Worm (Caenorhabditis elegans): ENCODE data around the gene sqv-2.

The sqv-2 gene

ce11 chrII:2866541-2867124 lies 27.6 kb downstream of the sqv-2 start, which contains the start of the genes Y110A2AL.9 and Y110A2AL.3:
Gene Y110A2AL.9, minus strand, starts transcription at chrII:2866641.
Gene Y110A2AL.3, plus strand, starts transcription at chrII:2867074.
- no peak for TF ChIP-seq nhr-12 (tag; optimal IDR thresholded peaks at IDR 0.05)
- no peak for TF ChIP-seq ceh-9 (tag; optimal IDR thresholded peaks at IDR 0.05)
- no peak for TF ChIP-seq egl-27 (tag; optimal IDR thresholded peaks at IDR 0.05)
- TF ChIP-seq skn-1 (tag; optimal IDR thresholded peaks at IDR 0.05): no peak
- TF ChIP-seq zag-1 (tag; optimal IDR thresholded peaks at IDR 0.05): no peak
- no peak for TF ChIP-seq mdl-1 (tag; optimal IDR thresholded peaks at IDR 0.05)
- no peak for TF ChIP-seq ztf-11 (tag; optimal IDR thresholded peaks at IDR 0.05)
- no peak for TF ChIP-seq nhr-11 (tag; optimal IDR thresholded peaks at IDR 0.05)
- TF ChIP-seq egl-5 (tag; optimal IDR thresholded peaks at IDR 0.05): no peak
- TF ChIP-seq elt-1 (tag; optimal IDR thresholded peaks at IDR 0.05): no peak
- TF ChIP-seq nfya-1 (tag; optimal IDR thresholded peaks at IDR 0.05; ENCODE audit: insufficient read depth): no peak

- TF ChIP-seq aly-2 (tag; optimal IDR thresholded peaks at IDR 0.05): no peak
- no peak for TF ChIP-seq eor-1 (tag; optimal IDR thresholded peaks at IDR 0.05)
- TF ChIP-seq nhr-77 (tag; optimal IDR thresholded peaks at IDR 0.05): no peak
- no peak for TF ChIP-seq ama-1 (optimal IDR thresholded peaks at IDR 0.05)
- no peak for TF ChIP-seq egl-27 (tag; optimal IDR thresholded peaks at IDR 0.05)
- no peak for TF ChIP-seq ceh-28 (tag; optimal IDR thresholded peaks at IDR 0.05)
- TF ChIP-seq daf-12 (tag; optimal IDR thresholded peaks at IDR 0.05): no peak
- TF ChIP-seq sea-2 (GFP tag; optimal IDR thresholded peaks at IDR 0.05): no peak
- no peak for TF ChIP-seq skn-1 (tag; optimal IDR thresholded peaks at IDR 0.05)
- TF ChIP-seq zag-1 (tag; optimal IDR thresholded peaks at IDR 0.05): no peak
- TF ChIP-seq pqm-1 (tag; optimal IDR thresholded peaks at IDR 0.05): no peak
- TF ChIP-seq nhr-67 (tag; optimal IDR thresholded peaks at IDR 0.05): no peak
- no peak for TF ChIP-seq lsy-12 (tag; optimal IDR thresholded peaks at IDR 0.05)
- TF ChIP-seq nfya-1 (tag; optimal IDR thresholded peaks at IDR 0.05; ENCODE audit: insufficient read depth): no peak
Observed at ce11 chrII:2865355-2865754, 28.8 kb downstream of the sqv-2 start.

DNA sequence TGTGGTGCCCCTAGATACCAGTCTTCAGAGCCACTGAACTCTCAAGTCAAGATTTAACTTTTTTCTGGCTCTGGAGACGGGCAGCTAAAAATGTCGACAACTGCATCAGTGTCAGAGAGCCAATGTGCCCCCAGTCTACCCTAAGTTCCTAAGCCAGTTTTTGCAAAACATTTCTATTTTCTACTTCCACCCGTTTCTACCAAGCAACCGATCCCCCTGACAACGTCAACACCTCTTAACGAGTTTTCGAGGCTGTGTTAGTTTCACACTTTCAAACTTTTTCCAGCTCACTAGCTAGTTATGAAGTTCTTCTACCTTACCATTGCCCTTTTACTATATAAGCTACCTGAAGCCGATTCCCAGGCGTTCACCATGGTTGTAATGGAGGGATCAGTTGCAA lies 30.0 kb downstream of the sqv-2 start, which contains the start of gene Y110A2AL.5:
Gene Y110A2AL.5, plus strand, starts transcription at position 301 of the 400 bp plus-strand sequence.
- TF ChIP-seq mdl-1 (tag; optimal IDR thresholded peaks at IDR 0.05): no peak

DNA sequence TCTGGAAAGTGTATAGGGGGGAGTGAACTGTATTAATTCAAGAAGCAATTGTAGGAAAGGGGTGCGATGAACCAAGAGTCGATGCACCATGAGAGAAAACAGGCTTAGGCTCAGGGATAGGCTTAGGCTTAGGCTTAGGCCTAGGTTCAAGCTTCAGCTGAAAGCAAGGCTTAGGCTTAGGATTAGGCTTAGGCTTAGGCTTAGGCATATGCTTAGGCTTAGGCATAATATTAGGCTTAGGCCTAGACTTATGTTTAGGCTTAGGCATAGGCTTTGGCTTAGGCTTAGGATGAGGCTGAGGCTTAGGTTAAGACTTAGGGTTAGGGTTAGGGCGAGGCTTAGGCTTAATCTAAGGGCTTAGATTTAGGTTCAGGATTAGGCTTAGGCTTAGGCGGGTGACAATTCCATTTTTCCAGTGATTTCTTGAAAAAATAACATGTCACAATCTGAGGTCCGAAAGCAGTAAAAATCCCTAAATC lies 31.6 kb downstream of the sqv-2 start:
- TF ChIP-seq lin-15B (tag; optimal IDR thresholded peaks at IDR 0.05): no peak
- no peak for TF ChIP-seq nfya-1 (tag; optimal IDR thresholded peaks at IDR 0.05; ENCODE audit: insufficient read depth)
- TF ChIP-seq ceh-28 (tag; optimal IDR thresholded peaks at IDR 0.05): no peak
- no peak for TF ChIP-seq elt-1 (tag; optimal IDR thresholded peaks at IDR 0.05)
- no peak for TF ChIP-seq pqm-1 (tag; optimal IDR thresholded peaks at IDR 0.05)
- no peak for TF ChIP-seq egl-5 (tag; optimal IDR thresholded peaks at IDR 0.05)
- TF ChIP-seq eor-1 (tag; optimal IDR thresholded peaks at IDR 0.05): no peak
- no peak for TF ChIP-seq nhr-28 (tag; optimal IDR thresholded peaks at IDR 0.05)
- no peak for TF ChIP-seq ceh-9 (tag; optimal IDR thresholded peaks at IDR 0.05)
- no peak for TF ChIP-seq R02D3.7 (tag; optimal IDR thresholded peaks at IDR 0.05)
- no peak for TF ChIP-seq mml-1 (tag; optimal IDR thresholded peaks at IDR 0.05)
- no peak for TF ChIP-seq pha-4 (tag; optimal IDR thresholded peaks at IDR 0.05)

DNA sequence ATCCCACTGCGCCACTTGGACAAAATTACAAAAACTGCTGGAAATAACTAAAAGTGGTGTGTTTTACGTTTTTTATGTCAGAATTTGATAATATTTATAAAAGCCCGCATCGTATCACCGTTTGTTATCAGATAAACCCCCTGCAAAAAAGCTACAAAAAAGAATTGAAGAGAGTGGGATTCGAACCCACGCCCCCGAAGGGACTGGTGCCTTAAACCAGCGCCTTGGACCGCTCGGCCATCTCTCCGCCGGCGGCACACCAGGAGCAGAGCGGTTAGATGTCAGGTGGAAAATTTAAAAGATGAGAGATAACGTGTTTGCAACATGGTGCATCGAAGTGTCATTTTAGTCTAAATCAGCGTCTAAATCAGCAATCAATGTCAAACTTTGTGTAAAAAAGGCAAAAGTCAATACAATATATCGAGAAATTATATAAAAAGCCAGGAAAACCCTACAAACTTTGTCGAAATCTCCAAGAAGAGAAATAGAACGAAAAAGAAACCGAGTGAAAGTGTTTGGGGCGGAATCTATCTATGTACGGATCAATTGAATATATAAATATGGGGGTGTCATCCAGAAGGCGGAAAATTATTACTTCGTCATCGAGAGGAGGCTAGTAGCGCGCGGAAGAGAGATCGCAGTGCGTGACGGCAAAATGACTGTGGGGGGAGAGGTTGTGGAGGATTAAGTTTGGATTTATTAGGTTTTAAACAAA lies 32.7 kb downstream of the sqv-2 start:
- no peak for TF ChIP-seq ZK546.5 (tag; optimal IDR thresholded peaks at IDR 0.05)
- TF ChIP-seq zag-1 (tag; optimal IDR thresholded peaks at IDR 0.05): no peak
- peak; percentile 32 for TF ChIP-seq hmg-11 (tag; optimal IDR thresholded peaks at IDR 0.05)
- peak; percentile 19 for TF ChIP-seq elt-2 (tag; optimal IDR thresholded peaks at IDR 0.05)

Data from whole organism, L3 larva.